Worm (Caenorhabditis elegans) whole organism, L3 larva: Measurements from ENCODE around the gene srlf-34.

Source experiments
- ama-1 ChIP-seq: fragments of 150-350 bp; optimal IDR thresholded peaks from 2 replicates; lab custom pipeline; 2018
- ceh-28 ChIP-seq: fragments of 150-350 bp; optimal IDR thresholded peaks from 2 replicates; lab custom pipeline; 2014; ENCODE audit warnings: missing biosample characterization, missing genetic modification reagents, missing genetic modification characterization
- ceh-82 ChIP-seq: fragments of 150-350 bp; optimal IDR thresholded peaks from 2 replicates; lab custom pipeline; 2014; ENCODE audit warnings: missing biosample characterization, missing genetic modification characterization
- egl-5 ChIP-seq: fragments of 150-350 bp; optimal IDR thresholded peaks from 2 replicates; lab custom pipeline; 2017; ENCODE audit warnings: missing biosample characterization, missing genetic modification reagents, missing genetic modification characterization, inconsistent platforms
- elt-1 ChIP-seq: fragments of 150-350 bp; optimal IDR thresholded peaks from 2 replicates; lab custom pipeline; 2014; ENCODE audit warnings: missing biosample characterization, missing genetic modification characterization
- eor-1 ChIP-seq, 2 experiments: fragments of 150-350 bp; optimal IDR thresholded peaks; 2 replicates each; lab custom pipeline; 2014 to 2018; ENCODE audit warnings: missing biosample characterization in 2 of 2, missing genetic modification characterization in 2 of 2
- fkh-10 ChIP-seq: sonication (generic microtip); optimal IDR thresholded peaks from 2 replicates; lab custom pipeline; 2017; ENCODE audit warnings: missing biosample characterization, missing genetic modification reagents, missing genetic modification characterization
- fkh-2 ChIP-seq: fragments of 150-350 bp; optimal IDR thresholded peaks from 2 replicates; lab custom pipeline; 2014; ENCODE audit warnings: missing biosample characterization, missing genetic modification reagents, missing genetic modification characterization
- hmg-11 ChIP-seq: sonication (generic microtip); optimal IDR thresholded peaks from 2 replicates; lab custom pipeline; 2016; ENCODE audit warnings: missing genetic modification characterization, missing compliant biosample characterization
- lin-15B ChIP-seq: fragments of 150-350 bp; optimal IDR thresholded peaks from 2 replicates; lab custom pipeline; 2014; ENCODE audit warnings: missing biosample characterization, missing genetic modification characterization
- lin-39 ChIP-seq: fragments of 150-350 bp; optimal IDR thresholded peaks from 2 replicates; lab custom pipeline; 2018; ENCODE audit warnings: missing biosample characterization, missing genetic modification reagents, missing genetic modification characterization
- lsy-12 ChIP-seq: sonication (generic microtip); optimal IDR thresholded peaks from 2 replicates; lab custom pipeline; 2016; ENCODE audit warnings: mild to moderate bottlenecking, missing genetic modification characterization, missing compliant biosample characterization
- mdl-1 ChIP-seq: fragments of 150-350 bp; optimal IDR thresholded peaks from 2 replicates; lab custom pipeline; 2014; ENCODE audit warnings: missing biosample characterization, missing genetic modification characterization
- mml-1 ChIP-seq: fragments of 150-350 bp; sonication (generic microtip); optimal IDR thresholded peaks from 3 replicates; lab custom pipeline; 2014; ENCODE audit warnings: missing biosample characterization, missing genetic modification characterization
- nfya-1 ChIP-seq: sonication (generic microtip); optimal IDR thresholded peaks from 2 replicates; lab custom pipeline; 2017; ENCODE audit warnings: missing genetic modification characterization, mild to moderate bottlenecking, missing compliant biosample characterization, antibody characterized with exemption, moderate library complexity; ENCODE audit not compliant: insufficient read depth
- nhr-11 ChIP-seq: fragments of 150-350 bp; optimal IDR thresholded peaks from 2 replicates; lab custom pipeline; 2014; ENCODE audit warnings: missing biosample characterization, missing genetic modification characterization
- nhr-12 ChIP-seq: fragments of 150-350 bp; optimal IDR thresholded peaks from 2 replicates; lab custom pipeline; 2014; ENCODE audit warnings: missing biosample characterization, missing genetic modification characterization
- nhr-23 ChIP-seq: fragments of 150-350 bp; optimal IDR thresholded peaks from 2 replicates; lab custom pipeline; 2014; ENCODE audit warnings: missing biosample characterization, missing genetic modification reagents, missing genetic modification characterization
- nhr-25 ChIP-seq: sonication (generic microtip); optimal IDR thresholded peaks from 2 replicates; lab custom pipeline; 2017; ENCODE audit warnings: missing biosample characterization, missing genetic modification characterization
- nhr-43 ChIP-seq: sonication (generic microtip); optimal IDR thresholded peaks from 2 replicates; lab custom pipeline; 2016; ENCODE audit warnings: mild to moderate bottlenecking, missing genetic modification characterization, missing compliant biosample characterization; ENCODE audit not compliant: poor library complexity, severe bottlenecking
- nhr-67 ChIP-seq: fragments of 150-350 bp; optimal IDR thresholded peaks from 2 replicates; lab custom pipeline; 2014; ENCODE audit warnings: missing biosample characterization, missing genetic modification characterization
- nhr-76 ChIP-seq: fragments of 150-350 bp; sonication (generic microtip); optimal IDR thresholded peaks from 5 replicates; lab custom pipeline; 2014; ENCODE audit warnings: missing biosample characterization, missing genetic modification characterization
- nhr-77 ChIP-seq: fragments of 150-350 bp; optimal IDR thresholded peaks from 2 replicates; lab custom pipeline; 2014; ENCODE audit warnings: missing biosample characterization, missing genetic modification characterization
- pha-4 ChIP-seq: fragments of 150-350 bp; optimal IDR thresholded peaks from 2 replicates; lab custom pipeline; 2014; ENCODE audit warnings: missing biosample characterization, missing genetic modification reagents, missing genetic modification characterization
- pqm-1 ChIP-seq: fragments of 150-350 bp; optimal IDR thresholded peaks from 2 replicates; lab custom pipeline; 2017; ENCODE audit warnings: missing biosample characterization, missing genetic modification characterization, inconsistent platforms
- skn-1 ChIP-seq: fragments of 150-350 bp; optimal IDR thresholded peaks from 2 replicates; lab custom pipeline; 2014; ENCODE audit warnings: missing biosample characterization, missing genetic modification characterization
- snpc-4 ChIP-seq: fragments of 150-350 bp; optimal IDR thresholded peaks from 2 replicates; lab custom pipeline; 2014; ENCODE audit warnings: missing biosample characterization, missing genetic modification characterization
- tbx-2 ChIP-seq: sonication (generic microtip); optimal IDR thresholded peaks from 2 replicates; lab custom pipeline; 2016; ENCODE audit warnings: mild to moderate bottlenecking, missing genetic modification characterization, missing compliant biosample characterization
- unc-39 ChIP-seq: sonication (generic microtip); optimal IDR thresholded peaks from 4 replicates; lab custom pipeline; 2017; ENCODE audit warnings: missing biosample characterization, missing genetic modification characterization
- unc-62 ChIP-seq: fragments of 150-350 bp; sonication (generic microtip); optimal IDR thresholded peaks from 4 replicates; lab custom pipeline; 2014; ENCODE audit warnings: missing biosample characterization, missing genetic modification reagents, missing genetic modification characterization
- zag-1 ChIP-seq: fragments of 150-350 bp; optimal IDR thresholded peaks from 2 replicates; lab custom pipeline; 2014; ENCODE audit warnings: missing biosample characterization, missing genetic modification characterization
- ztf-11 ChIP-seq: fragments of 150-350 bp; optimal IDR thresholded peaks from 2 replicates; lab custom pipeline; 2014; ENCODE audit warnings: missing biosample characterization, missing genetic modification characterization

The srlf-34 gene

ce11 chrII:10317007-10317406 lies 4.9 kb downstream of the srlf-34 start, which contains the start of gene M02G9.4:
M02G9.4 (plus strand) TSS chrII:10317307.
- TF ChIP-seq lin-39 (no peak), pha-4 (tag; lab: Kevin White, UChicago) (no peak), nhr-23 (no peak), nhr-11 (tag; lab: Kevin White, UChicago) (no peak), ceh-28 (tag; lab: Kevin White, UChicago) (no peak), fkh-2 (tag; lab: Kevin White, UChicago) (no peak), ceh-82 (tag; lab: Kevin White, UChicago) (no peak), unc-39 (tag; lab: Kevin White, UChicago) (no peak), elt-1 (tag; lab: Kevin White, UChicago) (no peak)

ce11 chrII:10321410-10321809 lies 9.3 kb downstream of the srlf-34 start, which contains the start of gene idpp-4:
idpp-4 (plus strand) TSS chrII:10321460.
- TF ChIP-seq nhr-11 (tag; lab: Kevin White, UChicago), result no peak

- TF ChIP-seq mml-1 (tag; lab: Kevin White, UChicago), result no peak
- no peak for TF ChIP-seq eor-1 (tag; optimal IDR thresholded peaks at IDR 0.05; lab: Kevin White, UChicago)
- no peak for TF ChIP-seq hmg-11 (tag; lab: Kevin White, UChicago)
- no peak for TF ChIP-seq lin-39
- TF ChIP-seq nhr-67, result no peak
- no peak for TF ChIP-seq egl-5
- no peak for TF ChIP-seq nhr-23
- no peak for TF ChIP-seq nhr-11 (tag; lab: Kevin White, UChicago)
- TF ChIP-seq ama-1 (lab: Kevin White, UChicago), result no peak
- TF ChIP-seq ztf-11, result no peak
- no peak for TF ChIP-seq nhr-12 (tag; lab: Kevin White, UChicago)
Measured at ce11 chrII:10325615-10326232, 13.6 kb downstream of the srlf-34 start, which contains the start of gene appg-1. appg-1 (plus strand) TSS chrII:10326041.

ce11 chrII:10329754-10330153 lies 17.7 kb downstream of the srlf-34 start:
- TF ChIP-seq zag-1 (tag; lab: Kevin White, UChicago) (no peak), nhr-12 (tag; lab: Kevin White, UChicago) (no peak)

- TF ChIP-seq nfya-1 (tag; lab: Kevin White, UChicago), result no peak
- no peak for TF ChIP-seq mml-1 (tag; lab: Kevin White, UChicago)
- TF ChIP-seq ceh-28 (tag; lab: Kevin White, UChicago), result no peak
- no peak for TF ChIP-seq lsy-12 (tag; lab: Kevin White, UChicago)
- TF ChIP-seq mdl-1, result no peak
- TF ChIP-seq nhr-43, result no peak
- TF ChIP-seq nhr-77, result no peak
- TF ChIP-seq snpc-4 (tag; lab: Kevin White, UChicago), result no peak
- TF ChIP-seq tbx-2, result no peak
- TF ChIP-seq skn-1 (tag; lab: Kevin White, UChicago), result no peak
- TF ChIP-seq unc-62, result no peak
- no peak for TF ChIP-seq lin-39
Measured at ce11 chrII:10345012-10345411, 32.9 kb downstream of the srlf-34 start, which contains the start of gene pro-2. pro-2 (minus strand) TSS chrII:10345112.

DNA sequence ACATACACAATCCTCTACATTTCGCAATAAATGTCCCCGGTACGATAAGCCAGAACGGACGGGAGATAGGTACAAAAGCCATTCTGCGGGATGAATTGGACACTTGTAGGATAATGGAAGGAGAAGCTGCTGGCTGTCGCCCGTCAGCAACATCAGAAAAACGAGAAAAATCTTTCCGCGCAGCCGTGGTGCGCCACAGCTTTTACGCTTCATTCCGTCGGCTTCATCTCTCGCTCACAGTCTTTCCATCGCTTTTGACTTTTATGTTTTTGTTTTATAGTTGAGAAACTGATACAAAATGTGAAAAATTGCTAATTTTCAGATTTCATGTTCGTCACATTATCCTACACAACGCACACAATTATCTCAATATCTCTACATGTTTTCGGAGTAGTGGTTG lies 34.0 kb downstream of the srlf-34 start, which contains the start of gene C07E3.10:
Gene C07E3.10, plus strand, starts transcription at position 301 of the 400 bp plus-strand sequence.
- TF ChIP-seq nhr-76 (tag; lab: Kevin White, UChicago) (no peak), unc-62 (no peak), lin-15B (tag; lab: Kevin White, UChicago) (no peak)

DNA sequence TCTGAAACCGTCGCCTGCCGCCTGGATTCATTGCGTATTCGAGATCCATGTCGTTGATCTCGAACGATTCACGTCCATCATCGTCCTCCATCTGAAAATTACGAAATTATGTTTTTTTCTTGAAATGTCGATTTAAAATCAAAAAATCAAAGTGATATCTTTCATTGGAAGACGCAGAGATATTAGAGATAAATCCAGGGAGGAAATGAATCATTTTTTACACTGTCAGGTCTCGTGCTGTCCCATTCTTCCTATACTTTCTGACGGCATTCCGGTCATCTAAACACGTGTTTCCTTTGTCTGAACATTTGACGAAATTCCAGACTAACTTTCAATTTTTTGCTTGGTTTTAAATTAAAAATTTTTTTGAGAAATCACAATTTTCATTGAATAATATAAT lies 37.8 kb downstream of the srlf-34 start, which contains the start of gene stip-1:
Gene stip-1, minus strand, starts transcription at position 98 of the 400 bp plus-strand sequence.
- TF ChIP-seq elt-1 (tag; lab: Kevin White, UChicago) (no peak), fkh-10 (GFP tag; lab: Kevin White, UChicago) (no peak), ceh-82 (tag; lab: Kevin White, UChicago) (no peak), fkh-2 (tag; lab: Kevin White, UChicago) (no peak), nhr-25 (tag; lab: Kevin White, UChicago) (no peak), pha-4 (tag; lab: Kevin White, UChicago) (no peak), lin-39 (no peak), pqm-1 (tag; lab: Kevin White, UChicago) (no peak), eor-1 (tag; optimal IDR thresholded peaks at IDR 0.05; lab: Kevin White, UChicago) (no peak), unc-62 (no peak)
